Fruit fly (Drosophila melanogaster): ENCODE measurements around the gene cta.

dm6 chr2L:22981584-22981983 is at the start of gene cta:
- TF ChIP-seq usp (GFP tag; optimal IDR thresholded peaks at IDR 0.05): no peak
- no peak for TF ChIP-seq psq (optimal IDR thresholded peaks at IDR 0.05)
- TF ChIP-seq EcR (GFP tag; optimal IDR thresholded peaks at IDR 0.05): no peak
- TF ChIP-seq pan (optimal IDR thresholded peaks at IDR 0.05): no peak
- TF ChIP-seq CG8478 (optimal IDR thresholded peaks at IDR 0.05): no peak

Measured in whole organism.